Fruit fly (Drosophila melanogaster) whole organism: Measurements from ENCODE around the gene CG5886.

Experiments used
- CG8478 ChIP-seq: fragments of >200 bp; optimal IDR thresholded peaks from 2 replicates; lab custom pipeline; 2018; ENCODE audit warnings: inconsistent platforms
- Dll ChIP-seq: fragments of >200 bp; optimal IDR thresholded peaks from 2 replicates; lab custom pipeline; 2017
- pan ChIP-seq: fragments of >200 bp; optimal IDR thresholded peaks from 2 replicates; lab custom pipeline; 2017
- psq ChIP-seq: fragments of >200 bp; optimal IDR thresholded peaks from 2 replicates; lab custom pipeline; 2017
- usp ChIP-seq: fragments of >200 bp; optimal IDR thresholded peaks from 2 replicates; lab custom pipeline; 2017; ENCODE audit warnings: missing biosample characterization, missing genetic modification characterization, mixed read lengths

dm6 chr3R:25870389-25870788 lies 19.0 kb downstream of the CG5886 start:
- TF ChIP-seq usp (GFP tag; lab: Kevin White, UChicago) (no peak), pan (lab: Kevin White, UChicago) (no peak), psq (lab: Kevin White, UChicago) (no peak), CG8478 (lab: Kevin White, UChicago) (no peak), Dll (lab: Kevin White, UChicago) (no peak)
